Worm (Caenorhabditis elegans): ENCODE results near the gene T04A6.3.

ce11 chrIII:7561872-7562271 lies 46.3 kb downstream of the T04A6.3 start, which contains the start of gene lgc-12:
- TF ChIP-seq nhr-28 (tag; optimal IDR thresholded peaks at IDR 0.05) (no peak), elt-3 (tag; optimal IDR thresholded peaks at IDR 0.05) (no peak), pqm-1 (tag; optimal IDR thresholded peaks at IDR 0.05) (no peak), unc-62 (GFP tag; optimal IDR thresholded peaks at IDR 0.05) (no peak), ceh-9 (tag; optimal IDR thresholded peaks at IDR 0.05) (no peak), lin-15B (tag; optimal IDR thresholded peaks at IDR 0.05) (no peak), nhr-77 (tag; optimal IDR thresholded peaks at IDR 0.05) (no peak), egl-27 (tag; optimal IDR thresholded peaks at IDR 0.05) (no peak), zag-1 (tag; optimal IDR thresholded peaks at IDR 0.05) (no peak), skn-1 (tag; optimal IDR thresholded peaks at IDR 0.05) (no peak), tbx-2 (tag; optimal IDR thresholded peaks at IDR 0.05) (no peak), jun-1 (tag; optimal IDR thresholded peaks at IDR 0.05) (no peak), nfya-1 (tag; optimal IDR thresholded peaks at IDR 0.05; ENCODE audit: insufficient read depth) (no peak)
